Worm (Caenorhabditis elegans) whole organism, L3 larva: ENCODE results near the gene T14B4.19.

ENCODE experiments used
- ZK546.5 ChIP-seq: sonication (generic microtip); optimal IDR thresholded peaks from 2 replicates; lab custom pipeline; 2017; ENCODE audit warnings: missing biosample characterization, missing genetic modification characterization
- ama-1 ChIP-seq: fragments of 150-350 bp; optimal IDR thresholded peaks from 2 replicates; lab custom pipeline; 2018
- ceh-16 ChIP-seq: sonication (generic microtip); optimal IDR thresholded peaks from 2 replicates; lab custom pipeline; 2017; ENCODE audit warnings: missing biosample characterization, missing genetic modification characterization
- ceh-28 ChIP-seq: fragments of 150-350 bp; optimal IDR thresholded peaks from 2 replicates; lab custom pipeline; 2014; ENCODE audit warnings: missing biosample characterization, missing genetic modification reagents, missing genetic modification characterization
- ceh-82 ChIP-seq: fragments of 150-350 bp; optimal IDR thresholded peaks from 2 replicates; lab custom pipeline; 2014; ENCODE audit warnings: missing biosample characterization, missing genetic modification characterization
- ceh-9 ChIP-seq: sonication (generic microtip); optimal IDR thresholded peaks from 2 replicates; lab custom pipeline; 2018; ENCODE audit warnings: missing biosample characterization, missing genetic modification characterization
- daf-12 ChIP-seq: fragments of 150-350 bp; optimal IDR thresholded peaks from 2 replicates; lab custom pipeline; 2014; ENCODE audit warnings: missing biosample characterization, missing genetic modification reagents, missing genetic modification characterization
- egl-27 ChIP-seq: sonication (generic microtip); optimal IDR thresholded peaks from 4 replicates; lab custom pipeline; 2017; ENCODE audit warnings: missing biosample characterization, missing genetic modification reagents, missing genetic modification characterization
- elt-2 ChIP-seq: sonication (generic microtip); optimal IDR thresholded peaks from 2 replicates; lab custom pipeline; 2016; ENCODE audit warnings: missing genetic modification reagents, mild to moderate bottlenecking, missing genetic modification characterization, missing compliant biosample characterization
- elt-3 ChIP-seq, 3 experiments: fragments of 150-350 bp in 1 of 3; sonication (generic microtip) in 2 of 3; optimal IDR thresholded peaks; 2 replicates in 2 of 3; 4 replicates in 1 of 3; lab custom pipeline; 2014 to 2017; ENCODE audit warnings: missing biosample characterization in 3 of 3, missing genetic modification characterization in 3 of 3
- eor-1 ChIP-seq, 2 experiments: fragments of 150-350 bp; optimal IDR thresholded peaks; 2 replicates each; lab custom pipeline; 2014 to 2018; ENCODE audit warnings: missing biosample characterization in 2 of 2, missing genetic modification characterization in 2 of 2
- fkh-10 ChIP-seq: sonication (generic microtip); optimal IDR thresholded peaks from 2 replicates; lab custom pipeline; 2017; ENCODE audit warnings: missing biosample characterization, missing genetic modification reagents, missing genetic modification characterization
- fkh-2 ChIP-seq: fragments of 150-350 bp; optimal IDR thresholded peaks from 2 replicates; lab custom pipeline; 2014; ENCODE audit warnings: missing biosample characterization, missing genetic modification reagents, missing genetic modification characterization
- fos-1 ChIP-seq: fragments of 150-350 bp; optimal IDR thresholded peaks from 2 replicates; lab custom pipeline; 2014; ENCODE audit warnings: missing biosample characterization, missing genetic modification characterization
- jun-1 ChIP-seq: fragments of 150-350 bp; optimal IDR thresholded peaks from 2 replicates; lab custom pipeline; 2014; ENCODE audit warnings: missing biosample characterization, missing genetic modification reagents, missing genetic modification characterization
- lin-15B ChIP-seq: fragments of 150-350 bp; optimal IDR thresholded peaks from 2 replicates; lab custom pipeline; 2014; ENCODE audit warnings: missing biosample characterization, missing genetic modification characterization
- lin-39 ChIP-seq: fragments of 150-350 bp; optimal IDR thresholded peaks from 2 replicates; lab custom pipeline; 2018; ENCODE audit warnings: missing biosample characterization, missing genetic modification reagents, missing genetic modification characterization
- lsy-12 ChIP-seq: sonication (generic microtip); optimal IDR thresholded peaks from 2 replicates; lab custom pipeline; 2016; ENCODE audit warnings: mild to moderate bottlenecking, missing genetic modification characterization, missing compliant biosample characterization
- mml-1 ChIP-seq: fragments of 150-350 bp; sonication (generic microtip); optimal IDR thresholded peaks from 3 replicates; lab custom pipeline; 2014; ENCODE audit warnings: missing biosample characterization, missing genetic modification characterization
- nfya-1 ChIP-seq: sonication (generic microtip); optimal IDR thresholded peaks from 2 replicates; lab custom pipeline; 2017; ENCODE audit warnings: missing genetic modification characterization, mild to moderate bottlenecking, missing compliant biosample characterization, antibody characterized with exemption, moderate library complexity; ENCODE audit not compliant: insufficient read depth
- nhr-11 ChIP-seq: fragments of 150-350 bp; optimal IDR thresholded peaks from 2 replicates; lab custom pipeline; 2014; ENCODE audit warnings: missing biosample characterization, missing genetic modification characterization
- nhr-237 ChIP-seq: fragments of 150-350 bp; optimal IDR thresholded peaks from 2 replicates; lab custom pipeline; 2014; ENCODE audit warnings: missing biosample characterization, missing genetic modification characterization
- nhr-25 ChIP-seq: sonication (generic microtip); optimal IDR thresholded peaks from 2 replicates; lab custom pipeline; 2017; ENCODE audit warnings: missing biosample characterization, missing genetic modification characterization
- nhr-28 ChIP-seq: fragments of 150-350 bp; optimal IDR thresholded peaks from 2 replicates; lab custom pipeline; 2014; ENCODE audit warnings: missing biosample characterization, missing genetic modification characterization
- nhr-76 ChIP-seq: fragments of 150-350 bp; sonication (generic microtip); optimal IDR thresholded peaks from 5 replicates; lab custom pipeline; 2014; ENCODE audit warnings: missing biosample characterization, missing genetic modification characterization
- nhr-77 ChIP-seq: fragments of 150-350 bp; optimal IDR thresholded peaks from 2 replicates; lab custom pipeline; 2014; ENCODE audit warnings: missing biosample characterization, missing genetic modification characterization
- pha-4 ChIP-seq: fragments of 150-350 bp; optimal IDR thresholded peaks from 2 replicates; lab custom pipeline; 2014; ENCODE audit warnings: missing biosample characterization, missing genetic modification reagents, missing genetic modification characterization
- pqm-1 ChIP-seq: fragments of 150-350 bp; optimal IDR thresholded peaks from 2 replicates; lab custom pipeline; 2017; ENCODE audit warnings: missing biosample characterization, missing genetic modification characterization, inconsistent platforms
- skn-1 ChIP-seq: fragments of 150-350 bp; optimal IDR thresholded peaks from 2 replicates; lab custom pipeline; 2014; ENCODE audit warnings: missing biosample characterization, missing genetic modification characterization
- tbx-2 ChIP-seq: sonication (generic microtip); optimal IDR thresholded peaks from 2 replicates; lab custom pipeline; 2016; ENCODE audit warnings: mild to moderate bottlenecking, missing genetic modification characterization, missing compliant biosample characterization
- unc-39 ChIP-seq: sonication (generic microtip); optimal IDR thresholded peaks from 4 replicates; lab custom pipeline; 2017; ENCODE audit warnings: missing biosample characterization, missing genetic modification characterization
- unc-62 ChIP-seq: fragments of 150-350 bp; sonication (generic microtip); optimal IDR thresholded peaks from 4 replicates; lab custom pipeline; 2014; ENCODE audit warnings: missing biosample characterization, missing genetic modification reagents, missing genetic modification characterization
- zag-1 ChIP-seq: fragments of 150-350 bp; optimal IDR thresholded peaks from 2 replicates; lab custom pipeline; 2014; ENCODE audit warnings: missing biosample characterization, missing genetic modification characterization

T14B4.19 gene

ce11 chrII:6750929-6751328, 38.2 kb upstream of the T14B4.19 start, which contains the start of gene F41G3.20:
F41G3.20 (minus strand) TSS chrII:6751029.
- no peak for TF ChIP-seq nhr-28 (tag; lab: Kevin White, UChicago)
- TF ChIP-seq nhr-25 (tag; lab: Kevin White, UChicago): no peak
- no peak for TF ChIP-seq lin-15B (tag; lab: Kevin White, UChicago)
- TF ChIP-seq zag-1: no peak
- no peak for TF ChIP-seq ceh-9 (tag; lab: Kevin White, UChicago)
- no peak for TF ChIP-seq fos-1 (tag; lab: Kevin White, UChicago)
- no peak for TF ChIP-seq pha-4
- TF ChIP-seq fkh-10 (GFP tag; lab: Kevin White, UChicago): no peak
- no peak for TF ChIP-seq ceh-82 (tag; lab: Kevin White, UChicago)
- no peak for TF ChIP-seq lin-39
- TF ChIP-seq nhr-11 (tag; lab: Kevin White, UChicago): no peak
- TF ChIP-seq tbx-2 (tag; lab: Kevin White, UChicago): no peak

ce11 chrII:6749422-6749821, 36.7 kb upstream of the T14B4.19 start, which contains the start of gene F41G3.10:
F41G3.10 (minus strand) TSS chrII:6749522.
- TF ChIP-seq lsy-12 (tag; lab: Kevin White, UChicago) (no peak), ceh-16 (no peak), skn-1 (tag; lab: Kevin White, UChicago) (no peak)

ce11 chrII:6746404-6746803, 33.7 kb upstream of the T14B4.19 start, which contains the start of gene F41G3.5:
F41G3.5 (plus strand) TSS chrII:6746704.
- TF ChIP-seq jun-1 (tag; lab: Kevin White, UChicago) (no peak), ceh-16 (no peak), nhr-77 (tag; lab: Kevin White, UChicago) (no peak), ceh-28 (tag; lab: Kevin White, UChicago) (no peak), ceh-82 (tag; lab: Kevin White, UChicago) (no peak), elt-2 (tag; lab: Kevin White, UChicago) (no peak), zag-1 (no peak), elt-3 (tag; optimal IDR thresholded peaks at IDR 0.05; lab: Kevin White, UChicago) (no peak), ama-1 (lab: Kevin White, UChicago) (no peak), egl-27 (tag; lab: Kevin White, UChicago) (no peak), unc-39 (tag; lab: Kevin White, UChicago) (no peak), fkh-2 (tag; lab: Kevin White, UChicago) (no peak), eor-1 (tag; optimal IDR thresholded peaks at IDR 0.05; lab: Kevin White, UChicago) (no peak), ZK546.5 (tag; lab: Kevin White, UChicago) (no peak), nhr-28 (tag; lab: Kevin White, UChicago) (no peak), mml-1 (tag; lab: Kevin White, UChicago) (no peak)

- no peak for TF ChIP-seq daf-12 (tag; lab: Kevin White, UChicago)
- no peak for TF ChIP-seq ceh-82 (tag; lab: Kevin White, UChicago)
- TF ChIP-seq zag-1: no peak
- no peak for TF ChIP-seq nhr-28 (tag; lab: Kevin White, UChicago)
- no peak for TF ChIP-seq elt-2 (tag; lab: Kevin White, UChicago)
- TF ChIP-seq elt-3 (tag; optimal IDR thresholded peaks at IDR 0.05; lab: Kevin White, UChicago): no peak
- TF ChIP-seq ceh-9 (tag; lab: Kevin White, UChicago): no peak
- TF ChIP-seq skn-1 (tag; lab: Kevin White, UChicago): no peak
- no peak for TF ChIP-seq pha-4
- no peak for TF ChIP-seq nfya-1 (tag; lab: Kevin White, UChicago)
- no peak for TF ChIP-seq unc-62 (GFP tag; lab: Kevin White, UChicago)
- TF ChIP-seq nhr-77 (tag; lab: Kevin White, UChicago): no peak
- no peak for TF ChIP-seq ZK546.5 (tag; lab: Kevin White, UChicago)
- TF ChIP-seq nhr-76 (tag; lab: Kevin White, UChicago): no peak
These were observed 33.1 kb upstream of the T14B4.19 start, which contains the start of gene ins-14 for ce11 chrII:6745783-6746182. ins-14 (minus strand) TSS chrII:6745814.

ce11 chrII:6744648-6745047, 31.9 kb upstream of the T14B4.19 start, which contains the start of gene ins-15:
ins-15 (minus strand) TSS chrII:6744748.
- no peak for TF ChIP-seq elt-2 (tag; lab: Kevin White, UChicago)
- no peak for TF ChIP-seq pha-4
- TF ChIP-seq nhr-237 (tag; lab: Kevin White, UChicago): no peak
- no peak for TF ChIP-seq fos-1 (tag; lab: Kevin White, UChicago)
- TF ChIP-seq pqm-1 (tag; lab: Kevin White, UChicago): no peak
- no peak for TF ChIP-seq unc-62 (GFP tag; lab: Kevin White, UChicago)
- TF ChIP-seq tbx-2 (tag; lab: Kevin White, UChicago): no peak
- TF ChIP-seq lsy-12 (tag; lab: Kevin White, UChicago): no peak
